Worm (Caenorhabditis elegans) whole organism, L4 larva: ENCODE results near the gene cls-2.

Experiments
- D1046.2 ChIP-seq: fragments of 200-800 bp; sonication (Bioruptor generic); IDR thresholded peaks from 2 replicates; pipeline ENCODE4 v1.3.6; 2022; ENCODE audit warnings: missing genetic modification characterization, missing compliant biosample characterization
- F26F4.8 ChIP-seq: fragments of 200-800 bp; sonication (Bioruptor generic); conservative IDR thresholded peaks from 2 replicates; pipeline ENCODE4 v1.3.6; 2022; ENCODE audit warnings: missing genetic modification characterization, missing compliant biosample characterization
- F49E8.2 ChIP-seq: sonication (generic microtip); optimal IDR thresholded peaks from 2 replicates; lab custom pipeline; 2016; ENCODE audit warnings: missing compliant biosample characterization, mild to moderate bottlenecking, missing genetic modification characterization, borderline replicate concordance
- Y105C5A.15 ChIP-seq: fragments of 200-800 bp; sonication (Bioruptor generic); IDR thresholded peaks from 2 replicates; pipeline ENCODE4 v1.3.6; 2022; ENCODE audit warnings: missing genetic modification characterization, missing compliant biosample characterization
- Y48G9A.11 ChIP-seq: fragments of 200-800 bp; sonication (Bioruptor generic); IDR thresholded peaks from 2 replicates; pipeline ENCODE4 v1.3.6; 2022; ENCODE audit warnings: missing genetic modification reagents, missing genetic modification characterization, missing compliant biosample characterization
- Y5F2A.4 ChIP-seq: fragments of 200-800 bp; sonication (Bioruptor generic); optimal IDR thresholded peaks from 2 replicates; lab custom pipeline; 2018; ENCODE audit warnings: mild to moderate bottlenecking, missing genetic modification characterization, missing compliant biosample characterization
- Y75B8A.6 ChIP-seq: fragments of 200-800 bp; sonication (Bioruptor generic); IDR thresholded peaks from 2 replicates; pipeline ENCODE4 v1.3.6; 2022; ENCODE audit warnings: missing genetic modification reagents, missing genetic modification characterization, missing compliant biosample characterization
- ZK546.5 ChIP-seq, 2 experiments: sonication (generic microtip); optimal IDR thresholded peaks; 2 replicates each; lab custom pipeline; 2017; ENCODE audit warnings: missing biosample characterization in 2 of 2, missing genetic modification characterization in 2 of 2
- aly-2 ChIP-seq: sonication (generic microtip); optimal IDR thresholded peaks from 2 replicates; lab custom pipeline; 2018; ENCODE audit warnings: missing biosample characterization, missing genetic modification characterization
- arid-1 ChIP-seq: fragments of 200-800 bp; sonication (Bioruptor generic); conservative IDR thresholded peaks from 2 replicates; pipeline ENCODE4 v1.3.6; 2022; ENCODE audit warnings: missing genetic modification reagents, missing genetic modification characterization, missing compliant biosample characterization
- ceh-20 ChIP-seq: fragments of 200-800 bp; sonication (Bioruptor generic); IDR thresholded peaks from 2 replicates; pipeline ENCODE4 v1.3.6; 2022; ENCODE audit warnings: missing genetic modification reagents, missing genetic modification characterization, missing compliant biosample characterization
- ceh-32 ChIP-seq: sonication (generic microtip); optimal IDR thresholded peaks from 2 replicates; lab custom pipeline; 2016; ENCODE audit warnings: mild to moderate bottlenecking, missing genetic modification characterization, missing compliant biosample characterization; ENCODE audit not compliant: poor library complexity
- ceh-44 ChIP-seq: fragments of 200-800 bp; sonication (Bioruptor generic); IDR thresholded peaks from 2 replicates; pipeline ENCODE4 v1.3.6; 2022; ENCODE audit warnings: missing genetic modification reagents, missing genetic modification characterization, missing compliant biosample characterization
- ceh-82 ChIP-seq: sonication (generic microtip); optimal IDR thresholded peaks from 2 replicates; lab custom pipeline; 2017; ENCODE audit warnings: missing biosample characterization, missing genetic modification characterization
- cey-2 ChIP-seq: sonication (generic microtip); optimal IDR thresholded peaks from 3 replicates; lab custom pipeline; 2017; ENCODE audit warnings: missing genetic modification characterization, mild to moderate bottlenecking, missing compliant biosample characterization, antibody characterized with exemption, borderline replicate concordance; ENCODE audit not compliant: insufficient read depth
- ctbp-1 ChIP-seq: fragments of 200-800 bp; sonication (Bioruptor generic); IDR thresholded peaks from 2 replicates; pipeline ENCODE4 v1.3.6; 2022; ENCODE audit warnings: missing genetic modification reagents, missing genetic modification characterization, missing compliant biosample characterization
- daf-8 ChIP-seq: fragments of 200-800 bp; sonication (Bioruptor generic); IDR thresholded peaks from 2 replicates; pipeline ENCODE4 v1.3.6; 2022; ENCODE audit warnings: missing genetic modification characterization, missing compliant biosample characterization
- dmd-9 ChIP-seq: fragments of 200-800 bp; sonication (Bioruptor generic); IDR thresholded peaks from 2 replicates; pipeline ENCODE4 v1.3.6; 2022; ENCODE audit warnings: missing genetic modification reagents, missing genetic modification characterization, missing compliant biosample characterization
- duxl-1 ChIP-seq: sonication (generic microtip); optimal IDR thresholded peaks from 2 replicates; lab custom pipeline; 2016; ENCODE audit warnings: mild to moderate bottlenecking, missing genetic modification characterization, moderate library complexity, missing compliant biosample characterization; ENCODE audit not compliant: poor library complexity
- dve-1 ChIP-seq: sonication (generic microtip); optimal IDR thresholded peaks from 2 replicates; lab custom pipeline; 2017; ENCODE audit warnings: antibody characterized with exemption, mild to moderate bottlenecking, missing genetic modification characterization, missing compliant biosample characterization; ENCODE audit not compliant: insufficient read depth
- egl-27 ChIP-seq: sonication (generic microtip); optimal IDR thresholded peaks from 3 replicates; lab custom pipeline; 2017; ENCODE audit warnings: missing biosample characterization, missing genetic modification reagents, missing genetic modification characterization
- egl-43 ChIP-seq: fragments of 200-800 bp; sonication (Bioruptor generic); IDR thresholded peaks from 2 replicates; pipeline ENCODE4 v1.3.6; 2022; ENCODE audit warnings: missing genetic modification reagents, missing genetic modification characterization, missing compliant biosample characterization
- gei-8 ChIP-seq: fragments of 200-800 bp; sonication (Bioruptor generic); optimal IDR thresholded peaks from 2 replicates; lab custom pipeline; 2018; ENCODE audit warnings: mild to moderate bottlenecking, missing genetic modification characterization, missing compliant biosample characterization
- hlh-30 ChIP-seq: sonication (generic microtip); optimal IDR thresholded peaks from 2 replicates; lab custom pipeline; 2017; ENCODE audit warnings: antibody characterized with exemption, mild to moderate bottlenecking, missing genetic modification characterization, missing compliant biosample characterization; ENCODE audit not compliant: insufficient read depth
- jun-1 ChIP-seq: fragments of 150-350 bp; optimal IDR thresholded peaks from 2 replicates; lab custom pipeline; 2014; ENCODE audit warnings: missing biosample characterization, missing genetic modification reagents, missing genetic modification characterization
- lin-15B ChIP-seq: fragments of 150-350 bp; sonication (generic microtip); optimal IDR thresholded peaks from 3 replicates; lab custom pipeline; 2014; ENCODE audit warnings: missing biosample characterization, missing genetic modification characterization
- lin-38 ChIP-seq: fragments of 200-800 bp; sonication (Bioruptor generic); IDR thresholded peaks from 2 replicates; pipeline ENCODE4 v1.3.6; 2022; ENCODE audit warnings: missing genetic modification reagents, missing genetic modification characterization, missing compliant biosample characterization
- lin-39 ChIP-seq: fragments of 150-350 bp; optimal IDR thresholded peaks from 2 replicates; lab custom pipeline; 2014; ENCODE audit warnings: missing biosample characterization, missing genetic modification reagents, missing genetic modification characterization
- madf-5 ChIP-seq, 2 experiments: fragments of 200-800 bp; sonication (Bioruptor generic); IDR thresholded peaks; 2 replicates each; pipeline ENCODE4 v1.3.6; 2022; ENCODE audit warnings: missing compliant biosample characterization in 2 of 2, missing genetic modification characterization in 2 of 2
- madf-9 ChIP-seq: fragments of 200-800 bp; sonication (Bioruptor generic); conservative IDR thresholded peaks from 2 replicates; pipeline ENCODE4 v1.3.6; 2022; ENCODE audit warnings: missing genetic modification reagents, missing genetic modification characterization, missing compliant biosample characterization
- mdl-1 ChIP-seq, 2 experiments: fragments of 150-350 bp in 1 of 2; sonication (generic microtip) in 1 of 2; optimal IDR thresholded peaks; 2 replicates each; lab custom pipeline; 2014 to 2017; ENCODE audit warnings: missing biosample characterization in 2 of 2, missing genetic modification characterization in 2 of 2
- nhr-111 ChIP-seq: fragments of 200-800 bp; sonication (Bioruptor generic); optimal IDR thresholded peaks from 2 replicates; lab custom pipeline; 2018; ENCODE audit warnings: mild to moderate bottlenecking, missing genetic modification characterization, missing compliant biosample characterization
- nhr-237 ChIP-seq: sonication (generic microtip); optimal IDR thresholded peaks from 2 replicates; lab custom pipeline; 2017; ENCODE audit warnings: missing biosample characterization, missing genetic modification characterization
- nhr-25 ChIP-seq: sonication (generic microtip); optimal IDR thresholded peaks from 2 replicates; lab custom pipeline; 2017; ENCODE audit warnings: missing genetic modification characterization, mild to moderate bottlenecking, missing compliant biosample characterization, antibody characterized with exemption, moderate library complexity, borderline replicate concordance; ENCODE audit not compliant: insufficient read depth
- nhr-41 ChIP-seq: fragments of 200-800 bp; sonication (Bioruptor generic); IDR thresholded peaks from 2 replicates; pipeline ENCODE4 v1.3.6; 2022; ENCODE audit warnings: missing genetic modification reagents, missing genetic modification characterization, missing compliant biosample characterization
- nhr-42 ChIP-seq: fragments of 200-800 bp; sonication (Bioruptor generic); IDR thresholded peaks from 2 replicates; pipeline ENCODE4 v1.3.6; 2022; ENCODE audit warnings: missing genetic modification characterization, missing compliant biosample characterization
- nhr-48 ChIP-seq: sonication (generic microtip); optimal IDR thresholded peaks from 2 replicates; lab custom pipeline; 2016; ENCODE audit warnings: mild to moderate bottlenecking, missing genetic modification characterization, missing compliant biosample characterization
- nhr-76 ChIP-seq: fragments of 150-350 bp; optimal IDR thresholded peaks from 2 replicates; lab custom pipeline; 2014; ENCODE audit warnings: missing biosample characterization, missing genetic modification characterization
- nhr-77 ChIP-seq: fragments of 150-350 bp; optimal IDR thresholded peaks from 2 replicates; lab custom pipeline; 2014; ENCODE audit warnings: missing biosample characterization, missing genetic modification characterization
- pha-4 ChIP-seq, 2 experiments: fragments of 150-350 bp in 1 of 2; fragments of 200-800 bp in 1 of 2; sonication (Bioruptor generic) in 1 of 2; IDR thresholded peaks in 1 of 2; optimal IDR thresholded peaks in 1 of 2; 2 replicates each; pipeline versions ENCODE4 v1.3.6 to Lab custom; 2014 to 2022; ENCODE audit warnings: missing genetic modification characterization in 2 of 2, missing genetic modification reagents in 2 of 2, missing biosample characterization in 1 of 2, missing compliant biosample characterization in 1 of 2
- sdz-12 ChIP-seq: fragments of 200-800 bp; sonication (Bioruptor generic); optimal IDR thresholded peaks from 2 replicates; lab custom pipeline; 2018; ENCODE audit warnings: mild to moderate bottlenecking, missing genetic modification characterization, missing compliant biosample characterization
- skn-1 ChIP-seq: fragments of 150-350 bp; optimal IDR thresholded peaks from 2 replicates; lab custom pipeline; 2014; ENCODE audit warnings: missing biosample characterization, missing genetic modification characterization
- tag-97 ChIP-seq: fragments of 200-800 bp; sonication (Bioruptor generic); IDR thresholded peaks from 2 replicates; pipeline ENCODE4 v1.3.6; 2022; ENCODE audit warnings: missing genetic modification characterization, missing compliant biosample characterization
- vab-7 ChIP-seq: fragments of 200-800 bp; sonication (Bioruptor generic); IDR thresholded peaks from 2 replicates; pipeline ENCODE4 v1.3.6; 2022; ENCODE audit warnings: missing genetic modification reagents, missing genetic modification characterization, missing compliant biosample characterization
- zag-1 ChIP-seq: fragments of 150-350 bp; optimal IDR thresholded peaks from 2 replicates; lab custom pipeline; 2014; ENCODE audit warnings: missing biosample characterization, missing genetic modification characterization
- zfp-2 ChIP-seq: sonication (generic microtip); optimal IDR thresholded peaks from 2 replicates; lab custom pipeline; 2016; ENCODE audit warnings: mild to moderate bottlenecking, missing genetic modification characterization, missing compliant biosample characterization
- zfp-3 ChIP-seq: fragments of 200-800 bp; sonication (Bioruptor generic); conservative IDR thresholded peaks from 2 replicates; pipeline ENCODE4 v1.3.6; 2022; ENCODE audit warnings: missing genetic modification reagents, missing genetic modification characterization, missing compliant biosample characterization
- zip-11 ChIP-seq: fragments of 200-800 bp; sonication (Bioruptor generic); IDR thresholded peaks from 2 replicates; pipeline ENCODE4 v1.3.6; 2022; ENCODE audit warnings: missing genetic modification characterization, missing compliant biosample characterization
- ztf-11 ChIP-seq: fragments of 150-350 bp; optimal IDR thresholded peaks from 2 replicates; lab custom pipeline; 2014; ENCODE audit warnings: missing biosample characterization, missing genetic modification characterization
- ztf-7 ChIP-seq: fragments of 150-350 bp; optimal IDR thresholded peaks from 2 replicates; lab custom pipeline; 2014; ENCODE audit warnings: missing biosample characterization, missing genetic modification characterization

The cls-2 gene

ce11 chrIII:9104060-9104459 is 49.2 kb downstream of the cls-2 start:
- TF ChIP-seq lin-15B (no peak), madf-9 (peak; percentile 65), Y5F2A.4 (peak; percentile 26), nhr-77 (no peak), ztf-7 (tag; lab: Kevin White, UChicago) (no peak), vab-7 (GFP tag; lab: Robert Waterston, UW) (peak; percentile 90), nhr-41 (GFP tag; lab: Robert Waterston, UW) (0 out of 2 replicates have a peak, but pooled peaks have one; percentile 44), nhr-42 (no peak), Y48G9A.11 (GFP tag; lab: Robert Waterston, UW) (peak; percentile 82), madf-5 (GFP tag; IDR thresholded peaks at IDR 0.05; lab: Robert Waterston, UW) (peak in 1 of 2 experiments; percentile 88; a peak in 2 of 4 replicates), nhr-111 (GFP tag; lab: Kevin White, UChicago) (peak; percentile 59), Y75B8A.6 (no peak), ceh-32 (no peak), F49E8.2 (tag; lab: Kevin White, UChicago) (no peak), nhr-76 (tag; lab: Kevin White, UChicago) (no peak), nhr-237 (tag; lab: Kevin White, UChicago) (no peak), jun-1 (tag; lab: Kevin White, UChicago) (no peak), pha-4 (GFP tag; IDR thresholded peaks at IDR 0.05; lab: Robert Waterston, UW) (no peak), pha-4 (tag; optimal IDR thresholded peaks at IDR 0.05; lab: Kevin White, UChicago) (no peak), tag-97 (GFP tag; lab: Robert Waterston, UW) (no peak), duxl-1 (peak; percentile 49), daf-8 (no peak), dmd-9 (GFP tag; lab: Robert Waterston, UW) (peak; percentile 67), aly-2 (tag; lab: Kevin White, UChicago) (no peak), lin-38 (GFP tag; lab: Robert Waterston, UW) (peak; percentile 84), gei-8 (GFP tag; lab: Kevin White, UChicago) (peak; percentile 52), sdz-12 (GFP tag; lab: Kevin White, UChicago) (no peak), skn-1 (tag; lab: Kevin White, UChicago) (no peak), egl-43 (GFP tag; lab: Robert Waterston, UW) (peak; percentile 95), ceh-82 (tag; lab: Kevin White, UChicago) (no peak), ceh-20 (peak; percentile 38), arid-1 (GFP tag; lab: Robert Waterston, UW) (peak; percentile 75), ztf-11 (tag; lab: Kevin White, UChicago) (no peak), hlh-30 (tag; lab: Kevin White, UChicago) (no peak), dve-1 (tag; lab: Kevin White, UChicago) (no peak), lin-39 (tag; lab: Kevin White, UChicago) (no peak), F26F4.8 (GFP tag; lab: Robert Waterston, UW) (peak; percentile 75), mdl-1 (tag; optimal IDR thresholded peaks at IDR 0.05; lab: Kevin White, UChicago) (peak in 1 of 2 experiments; percentile 15), Y105C5A.15 (GFP tag; lab: Robert Waterston, UW) (peak; percentile 77; the same call in 1 of the 2 replicates), ctbp-1 (GFP tag; lab: Robert Waterston, UW) (peak; percentile 68), ZK546.5 (tag; optimal IDR thresholded peaks at IDR 0.05; lab: Kevin White, UChicago) (no peak), zfp-2 (tag; lab: Kevin White, UChicago) (no peak), zip-11 (GFP tag; lab: Robert Waterston, UW) (0 out of 2 replicates have a peak, but pooled peaks have one; percentile 25), ceh-44 (GFP tag; lab: Robert Waterston, UW) (peak; percentile 91), D1046.2 (GFP tag; lab: Robert Waterston, UW) (peak; percentile 76), nhr-48 (tag; lab: Kevin White, UChicago) (peak; percentile 23), nhr-25 (tag; lab: Kevin White, UChicago) (no peak), cey-2 (tag; lab: Kevin White, UChicago) (no peak), zag-1 (tag; lab: Kevin White, UChicago) (no peak), egl-27 (tag; lab: Kevin White, UChicago) (no peak), zfp-3 (GFP tag; lab: Robert Waterston, UW) (no peak)
